Worm (Caenorhabditis elegans) whole organism, L1 larva: ENCODE results near the gene str-4.

Experiments
- ama-1 ChIP-seq: fragments of 150-350 bp; optimal IDR thresholded peaks from 2 replicates; lab custom pipeline; 2014
- lin-39 ChIP-seq: fragments of 150-350 bp; optimal IDR thresholded peaks from 2 replicates; lab custom pipeline; 2014; ENCODE audit warnings: missing biosample characterization, missing genetic modification reagents, missing genetic modification characterization
- unc-62 ChIP-seq: fragments of 150-350 bp; optimal IDR thresholded peaks from 2 replicates; lab custom pipeline; 2014; ENCODE audit warnings: missing biosample characterization, missing genetic modification reagents, missing genetic modification characterization

ce11 chrV:13339633-13340290 is at the start of gene str-4, which contains the start of gene lgc-48:
- TF ChIP-seq ama-1 (lab: Kevin White, UChicago), result no peak
- TF ChIP-seq unc-62, result no peak
- TF ChIP-seq lin-39 (tag; lab: Kevin White, UChicago), result no peak
